Fruit fly (Drosophila melanogaster) whole organism, prepupa: ENCODE results near the gene Or71a.
A peak's percentile ranks its signal among the peaks of the same experiment; 100 is the strongest.

ENCODE experiments used
- Blimp-1 ChIP-seq: fragments of 200-800 bp; sonication (Bioruptor generic); optimal IDR thresholded peaks from 3 replicates; lab custom pipeline; 2017; ENCODE audit warnings: missing biosample characterization, missing genetic modification characterization, mild to moderate bottlenecking, moderate library complexity, missing genetic modification reagents
- CG10631 ChIP-seq: fragments of 200-800 bp; sonication (Bioruptor generic); optimal IDR thresholded peaks from 2 replicates; lab custom pipeline; 2016; ENCODE audit warnings: missing biosample characterization, missing genetic modification characterization
- CG10669 ChIP-seq: fragments of 200-800 bp; sonication (Bioruptor generic); optimal IDR thresholded peaks from 3 replicates; lab custom pipeline; 2018; ENCODE audit warnings: missing biosample characterization, mild to moderate bottlenecking, missing genetic modification characterization, moderate library complexity
- CG11762 ChIP-seq: fragments of 200-800 bp; sonication (Bioruptor generic); optimal IDR thresholded peaks from 3 replicates; lab custom pipeline; 2016; ENCODE audit warnings: missing biosample characterization, missing genetic modification characterization; ENCODE audit not compliant: insufficient read depth
- CG11902 ChIP-seq: fragments of 200-800 bp; sonication (Bioruptor generic); optimal IDR thresholded peaks from 3 replicates; lab custom pipeline; 2016; ENCODE audit warnings: missing biosample characterization, missing genetic modification characterization
- CG1621 ChIP-seq: fragments of 200-800 bp; sonication (Bioruptor generic); optimal IDR thresholded peaks from 3 replicates; lab custom pipeline; 2018; ENCODE audit warnings: missing biosample characterization, mild to moderate bottlenecking, missing genetic modification characterization
- CG31627 ChIP-seq: fragments of 200-800 bp; sonication (Bioruptor generic); optimal IDR thresholded peaks from 3 replicates; lab custom pipeline; 2016; ENCODE audit warnings: missing biosample characterization, missing genetic modification characterization
- CG32006 ChIP-seq: fragments of 200-800 bp; sonication (Bioruptor generic); optimal IDR thresholded peaks from 3 replicates; lab custom pipeline; 2017; ENCODE audit warnings: missing biosample characterization, mild to moderate bottlenecking, missing genetic modification characterization
- CG6276 ChIP-seq: fragments of 200-800 bp; sonication (Bioruptor generic); optimal IDR thresholded peaks from 2 replicates; lab custom pipeline; 2017; ENCODE audit warnings: missing biosample characterization, mild to moderate bottlenecking, missing genetic modification characterization
- CG6792 ChIP-seq: fragments of 200-800 bp; sonication (Bioruptor generic); optimal IDR thresholded peaks from 3 replicates; lab custom pipeline; 2016; ENCODE audit warnings: missing biosample characterization, missing genetic modification characterization
- CG6854 ChIP-seq: fragments of 200-800 bp; sonication (Bioruptor generic); optimal IDR thresholded peaks from 2 replicates; lab custom pipeline; 2017; ENCODE audit warnings: missing biosample characterization, mild to moderate bottlenecking, missing genetic modification characterization
- CG7368 ChIP-seq: fragments of 200-800 bp; sonication (Bioruptor generic); optimal IDR thresholded peaks from 3 replicates; lab custom pipeline; 2016; ENCODE audit warnings: missing biosample characterization, missing genetic modification characterization
- CG8119 ChIP-seq: fragments of 200-800 bp; sonication (Bioruptor generic); IDR thresholded peaks from 3 replicates; pipeline ENCODE4 v1.3.6; 2022; ENCODE audit warnings: missing biosample characterization, missing genetic modification characterization
- CG8319 ChIP-seq: fragments of 200-800 bp; sonication (Bioruptor generic); optimal IDR thresholded peaks from 3 replicates; lab custom pipeline; 2016; ENCODE audit warnings: missing biosample characterization, missing genetic modification characterization
- Eip75B ChIP-seq: fragments of 200-800 bp; sonication (Bioruptor generic); optimal IDR thresholded peaks from 3 replicates; lab custom pipeline; 2016; ENCODE audit warnings: missing biosample characterization, missing genetic modification characterization
- Eip78C ChIP-seq: fragments of 200-800 bp; sonication (Bioruptor generic); peaks from one replicate; lab custom pipeline; 2016; ENCODE audit warnings: missing biosample characterization, missing genetic modification characterization
- Eip93F ChIP-seq: fragments of 200-800 bp; sonication (Bioruptor generic); optimal IDR thresholded peaks from 2 replicates; lab custom pipeline; 2016; ENCODE audit warnings: missing biosample characterization, mild to moderate bottlenecking, missing genetic modification characterization
- Ets21C ChIP-seq: fragments of 200-800 bp; sonication (Bioruptor generic); optimal IDR thresholded peaks from 3 replicates; lab custom pipeline; 2016; ENCODE audit warnings: missing biosample characterization, missing genetic modification characterization
- Ets96B ChIP-seq: fragments of 200-800 bp; optimal IDR thresholded peaks from 2 replicates; lab custom pipeline; 2019; ENCODE audit warnings: missing biosample characterization, mild to moderate bottlenecking, missing genetic modification characterization, moderate library complexity
- Gug ChIP-seq: fragments of 200-800 bp; sonication (Bioruptor generic); IDR thresholded peaks from 2 replicates; pipeline ENCODE4 v1.3.6; 2022; ENCODE audit warnings: missing biosample characterization, missing genetic modification characterization
- Hr38 ChIP-seq: sonication (Bioruptor generic); optimal IDR thresholded peaks from 2 replicates; lab custom pipeline; 2016; ENCODE audit warnings: missing biosample characterization, missing genetic modification characterization
- Hr39 ChIP-seq: fragments of 200-800 bp; sonication (Bioruptor generic); optimal IDR thresholded peaks from 2 replicates; lab custom pipeline; 2016; ENCODE audit warnings: missing biosample characterization, missing genetic modification characterization
- Hr4 ChIP-seq: fragments of 200-800 bp; sonication (Bioruptor generic); optimal IDR thresholded peaks from 3 replicates; lab custom pipeline; 2016; ENCODE audit warnings: missing biosample characterization, missing genetic modification characterization
- Lpt ChIP-seq: fragments of 200-800 bp; sonication (Bioruptor generic); optimal IDR thresholded peaks from 3 replicates; lab custom pipeline; 2016; ENCODE audit warnings: missing biosample characterization, missing genetic modification characterization
- Met ChIP-seq: fragments of 200-800 bp; sonication (Bioruptor generic); optimal IDR thresholded peaks from 3 replicates; lab custom pipeline; 2016; ENCODE audit warnings: missing biosample characterization, missing genetic modification characterization
- OdsH ChIP-seq: fragments of 200-800 bp; sonication (Bioruptor generic); optimal IDR thresholded peaks from 3 replicates; lab custom pipeline; 2016; ENCODE audit warnings: missing biosample characterization, missing genetic modification characterization
- Smox ChIP-seq: fragments of 200-800 bp; sonication (Bioruptor generic); optimal IDR thresholded peaks from 3 replicates; lab custom pipeline; 2016; ENCODE audit warnings: missing biosample characterization, missing genetic modification characterization
- Sox102F ChIP-seq: fragments of 200-800 bp; sonication (Bioruptor generic); optimal IDR thresholded peaks from 2 replicates; lab custom pipeline; 2016; ENCODE audit warnings: missing biosample characterization, mild to moderate bottlenecking, missing genetic modification characterization
- Sox14 ChIP-seq: fragments of 200-800 bp; sonication (Bioruptor generic); optimal IDR thresholded peaks from 3 replicates; lab custom pipeline; 2016; ENCODE audit warnings: missing biosample characterization, missing genetic modification characterization
- achi ChIP-seq: fragments of 200-800 bp; sonication (Bioruptor generic); optimal IDR thresholded peaks from 3 replicates; lab custom pipeline; 2016; ENCODE audit warnings: missing biosample characterization, missing genetic modification characterization
- acj6 ChIP-seq: fragments of 200-800 bp; sonication (Bioruptor generic); optimal IDR thresholded peaks from 3 replicates; lab custom pipeline; 2016; ENCODE audit warnings: missing biosample characterization, missing genetic modification characterization
- cyc ChIP-seq: fragments of 200-800 bp; sonication (Bioruptor generic); optimal IDR thresholded peaks from 3 replicates; lab custom pipeline; 2016; ENCODE audit warnings: missing biosample characterization, missing genetic modification characterization
- dac ChIP-seq: fragments of 200-800 bp; sonication (Bioruptor generic); optimal IDR thresholded peaks from 2 replicates; lab custom pipeline; 2017; ENCODE audit warnings: missing biosample characterization, mild to moderate bottlenecking, missing genetic modification characterization
- dsx ChIP-seq: fragments of 200-800 bp; optimal IDR thresholded peaks from 3 replicates; lab custom pipeline; 2019; ENCODE audit warnings: missing biosample characterization, mild to moderate bottlenecking, missing genetic modification characterization, moderate library complexity; ENCODE audit not compliant: poor library complexity, severe bottlenecking
- esn ChIP-seq: fragments of 200-800 bp; sonication (Bioruptor generic); optimal IDR thresholded peaks from 2 replicates; lab custom pipeline; 2016; ENCODE audit warnings: missing biosample characterization, mild to moderate bottlenecking, missing genetic modification characterization, moderate library complexity
- fd59A ChIP-seq: fragments of 200-800 bp; sonication (Bioruptor generic); optimal IDR thresholded peaks from 2 replicates; lab custom pipeline; 2017; ENCODE audit warnings: missing biosample characterization, mild to moderate bottlenecking, missing genetic modification characterization, missing genetic modification reagents
- fd85E ChIP-seq: fragments of 200-800 bp; sonication (Bioruptor generic); optimal IDR thresholded peaks from 3 replicates; lab custom pipeline; 2016; ENCODE audit warnings: missing biosample characterization, missing genetic modification characterization
- fkh ChIP-seq: fragments of 200-800 bp; sonication (Bioruptor generic); optimal IDR thresholded peaks from 3 replicates; lab custom pipeline; 2017; ENCODE audit warnings: missing biosample characterization, mild to moderate bottlenecking, missing genetic modification characterization, moderate library complexity
- lz ChIP-seq: fragments of 200-800 bp; sonication (Bioruptor generic); optimal IDR thresholded peaks from 3 replicates; lab custom pipeline; 2016; ENCODE audit warnings: missing biosample characterization, missing genetic modification characterization
- net ChIP-seq: fragments of 200-800 bp; sonication (Bioruptor generic); optimal IDR thresholded peaks from 3 replicates; lab custom pipeline; 2016; ENCODE audit warnings: missing biosample characterization, missing genetic modification characterization
- pdm3 ChIP-seq: fragments of 200-800 bp; sonication (Bioruptor generic); optimal IDR thresholded peaks from 3 replicates; lab custom pipeline; 2016; ENCODE audit warnings: missing biosample characterization, missing genetic modification characterization
- salr ChIP-seq, 2 experiments: fragments of 200-800 bp; sonication (Bioruptor generic); optimal IDR thresholded peaks; 3 replicates each; lab custom pipeline; 2016 to 2018; ENCODE audit warnings: missing biosample characterization in 2 of 2, missing genetic modification characterization in 2 of 2, mild to moderate bottlenecking in 1 of 2
- spab ChIP-seq: fragments of 200-800 bp; sonication (Bioruptor generic); optimal IDR thresholded peaks from 2 replicates; lab custom pipeline; 2017; ENCODE audit warnings: missing biosample characterization, mild to moderate bottlenecking, missing genetic modification characterization, missing genetic modification reagents
- ss ChIP-seq, 2 experiments: fragments of 200-800 bp; sonication (Bioruptor generic); optimal IDR thresholded peaks; 2 replicates in 1 of 2; 3 replicates in 1 of 2; lab custom pipeline; 2017 to 2018; ENCODE audit warnings: mild to moderate bottlenecking in 2 of 2, missing biosample characterization in 2 of 2, missing genetic modification characterization in 2 of 2, moderate library complexity in 1 of 2
- svp ChIP-seq: fragments of 200-800 bp; sonication (Bioruptor generic); peaks from one replicate; lab custom pipeline; 2016; ENCODE audit warnings: missing biosample characterization, missing genetic modification characterization
- topi ChIP-seq: fragments of 200-800 bp; sonication (Bioruptor generic); optimal IDR thresholded peaks from 3 replicates; lab custom pipeline; 2016; ENCODE audit warnings: missing biosample characterization, missing genetic modification characterization
- vri ChIP-seq: fragments of 200-800 bp; sonication (Bioruptor generic); optimal IDR thresholded peaks from 3 replicates; lab custom pipeline; 2016; ENCODE audit warnings: missing biosample characterization, mild to moderate bottlenecking, missing genetic modification characterization

Or71a gene

DNA sequence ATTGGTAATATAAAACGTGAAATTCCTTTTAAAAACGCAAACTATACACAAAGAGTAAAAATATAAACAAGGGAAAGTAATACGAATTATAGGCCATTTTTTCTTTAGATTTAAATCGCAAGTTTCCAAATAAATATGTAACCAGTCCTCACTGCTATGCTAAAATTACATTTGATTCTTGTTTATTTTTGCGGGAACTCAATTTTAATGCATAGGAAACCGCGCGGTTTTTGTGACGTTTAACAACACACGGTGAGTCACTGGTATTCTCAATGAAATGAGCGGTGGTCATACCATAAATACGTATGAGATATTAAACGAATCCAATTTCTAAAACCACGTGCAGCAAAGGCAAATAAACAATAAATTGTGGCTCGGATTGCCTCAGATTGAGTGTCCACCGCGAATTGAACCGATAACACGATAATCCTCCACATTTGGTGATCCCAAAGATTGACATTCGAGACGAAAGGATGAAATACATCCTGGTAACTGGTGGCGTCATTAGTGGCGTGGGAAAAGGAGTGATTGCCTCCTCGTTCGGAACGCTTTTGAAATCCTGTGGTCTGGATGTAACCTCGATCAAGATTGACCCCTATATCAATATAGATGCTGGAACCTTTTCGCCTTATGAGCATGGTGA, 19.8 kb upstream of the Or71a start, which contains the start of gene Ctps (continued):
- TF ChIP-seq esn (peak; percentile 37), Eip93F (GFP tag; lab: Kevin White, UChicago) (no peak), Hr39 (GFP tag; lab: Kevin White, UChicago) (no peak), net (GFP tag; lab: Kevin White, UChicago) (no peak), Sox14 (GFP tag; lab: Kevin White, UChicago) (peak; percentile 8), svp (no peak), Smox (GFP tag; lab: Kevin White, UChicago) (no peak), Eip78C (peak; percentile 34)

- TF ChIP-seq CG10669 (GFP tag; lab: Kevin White, UChicago) (no peak), Gug (no peak), CG31627 (GFP tag; lab: Kevin White, UChicago) (no peak), pdm3 (GFP tag; lab: Kevin White, UChicago) (peak; percentile 29), net (GFP tag; lab: Kevin White, UChicago) (peak; percentile 11), acj6 (GFP tag; lab: Kevin White, UChicago) (peak; percentile 36), topi (no peak), Hr4 (no peak), cyc (no peak), Sox14 (GFP tag; lab: Kevin White, UChicago) (no peak), Lpt (GFP tag; lab: Kevin White, UChicago) (no peak), CG11762 (GFP tag; lab: Kevin White, UChicago) (no peak), Sox102F (GFP tag; lab: Kevin White, UChicago) (no peak), Ets96B (tag; lab: Kevin White, UChicago) (peak; percentile 28), Eip93F (GFP tag; lab: Kevin White, UChicago) (peak; percentile 19), vri (peak; percentile 24), ss (GFP tag; optimal IDR thresholded peaks at IDR 0.05; lab: Kevin White, UChicago) (peak in 1 of 2 experiments; percentile 33), svp (peak; percentile 60), Eip75B (GFP tag; lab: Kevin White, UChicago) (peak; percentile 12), fkh (GFP tag; lab: Kevin White, UChicago) (no peak), Met (GFP tag; lab: Kevin White, UChicago) (peak; percentile 18), dsx (GFP tag; lab: Kevin White, UChicago) (peak; percentile 41), lz (peak; percentile 0), fd59A (peak; percentile 17), achi (GFP tag; lab: Kevin White, UChicago) (peak; percentile 33), Ets21C (GFP tag; lab: Kevin White, UChicago) (no peak), spab (no peak), CG8319 (no peak), OdsH (peak; percentile 41), CG6854 (no peak), CG6792 (GFP tag; lab: Kevin White, UChicago) (peak; percentile 17), fd85E (no peak), Hr38 (GFP tag; lab: Kevin White, UChicago) (no peak), Hr39 (GFP tag; lab: Kevin White, UChicago) (no peak), CG1621 (tag; lab: Kevin White, UChicago) (no peak), salr (GFP tag; optimal IDR thresholded peaks at IDR 0.05; lab: Kevin White, UChicago) (peak in 1 of 2 experiments; percentile 19), CG6276 (no peak), CG7368 (GFP tag; lab: Kevin White, UChicago) (no peak), CG32006 (GFP tag; lab: Kevin White, UChicago) (peak; percentile 45), CG11902 (no peak), dac (no peak), Blimp-1 (peak; percentile 33), CG8119 (GFP tag; lab: Robert Waterston, UW) (no peak), CG10631 (GFP tag; lab: Kevin White, UChicago) (peak; percentile 55)
Measured at dm6 chr3L:15094589-15095288, 16.5 kb upstream of the Or71a start, which contains the start of the genes sstn, Plp and GlyRS. Gene sstn (minus strand): TSS chr3L:15094719. Gene Plp (minus strand): TSS chr3L:15094724. Gene GlyRS (plus strand): TSS chr3L:15095142.
